Worm (Caenorhabditis elegans) whole organism, L3 larva: ENCODE results near the gene dgk-3.

Source experiments
- R02D3.7 ChIP-seq: fragments of 150-350 bp; optimal IDR thresholded peaks from 2 replicates; lab custom pipeline; 2014; ENCODE audit warnings: missing biosample characterization, missing genetic modification characterization
- ZK546.5 ChIP-seq: sonication (generic microtip); optimal IDR thresholded peaks from 2 replicates; lab custom pipeline; 2017; ENCODE audit warnings: missing biosample characterization, missing genetic modification characterization
- aly-2 ChIP-seq: fragments of 150-350 bp; optimal IDR thresholded peaks from 2 replicates; lab custom pipeline; 2014; ENCODE audit warnings: missing biosample characterization, missing genetic modification characterization
- ceh-16 ChIP-seq: sonication (generic microtip); optimal IDR thresholded peaks from 2 replicates; lab custom pipeline; 2017; ENCODE audit warnings: missing biosample characterization, missing genetic modification characterization
- ceh-28 ChIP-seq: fragments of 150-350 bp; optimal IDR thresholded peaks from 2 replicates; lab custom pipeline; 2014; ENCODE audit warnings: missing biosample characterization, missing genetic modification reagents, missing genetic modification characterization
- ceh-9 ChIP-seq: sonication (generic microtip); optimal IDR thresholded peaks from 2 replicates; lab custom pipeline; 2018; ENCODE audit warnings: missing biosample characterization, missing genetic modification characterization
- egl-27 ChIP-seq: sonication (generic microtip); optimal IDR thresholded peaks from 4 replicates; lab custom pipeline; 2017; ENCODE audit warnings: missing biosample characterization, missing genetic modification reagents, missing genetic modification characterization
- egl-5 ChIP-seq: fragments of 150-350 bp; optimal IDR thresholded peaks from 2 replicates; lab custom pipeline; 2017; ENCODE audit warnings: missing biosample characterization, missing genetic modification reagents, missing genetic modification characterization, inconsistent platforms
- elt-1 ChIP-seq: fragments of 150-350 bp; optimal IDR thresholded peaks from 2 replicates; lab custom pipeline; 2014; ENCODE audit warnings: missing biosample characterization, missing genetic modification characterization
- elt-2 ChIP-seq: sonication (generic microtip); optimal IDR thresholded peaks from 2 replicates; lab custom pipeline; 2016; ENCODE audit warnings: missing genetic modification reagents, mild to moderate bottlenecking, missing genetic modification characterization, missing compliant biosample characterization
- elt-3 ChIP-seq, 3 experiments: fragments of 150-350 bp in 1 of 3; sonication (generic microtip) in 2 of 3; optimal IDR thresholded peaks; 2 replicates in 2 of 3; 4 replicates in 1 of 3; lab custom pipeline; 2014 to 2017; ENCODE audit warnings: missing biosample characterization in 3 of 3, missing genetic modification characterization in 3 of 3
- eor-1 ChIP-seq, 2 experiments: fragments of 150-350 bp; optimal IDR thresholded peaks; 2 replicates each; lab custom pipeline; 2014 to 2018; ENCODE audit warnings: missing biosample characterization in 2 of 2, missing genetic modification characterization in 2 of 2
- hmg-11 ChIP-seq: sonication (generic microtip); optimal IDR thresholded peaks from 2 replicates; lab custom pipeline; 2016; ENCODE audit warnings: missing genetic modification characterization, missing compliant biosample characterization
- jun-1 ChIP-seq: fragments of 150-350 bp; optimal IDR thresholded peaks from 2 replicates; lab custom pipeline; 2014; ENCODE audit warnings: missing biosample characterization, missing genetic modification reagents, missing genetic modification characterization
- lin-15B ChIP-seq: fragments of 150-350 bp; optimal IDR thresholded peaks from 2 replicates; lab custom pipeline; 2014; ENCODE audit warnings: missing biosample characterization, missing genetic modification characterization
- lsy-12 ChIP-seq: sonication (generic microtip); optimal IDR thresholded peaks from 2 replicates; lab custom pipeline; 2016; ENCODE audit warnings: mild to moderate bottlenecking, missing genetic modification characterization, missing compliant biosample characterization
- mml-1 ChIP-seq: fragments of 150-350 bp; sonication (generic microtip); optimal IDR thresholded peaks from 3 replicates; lab custom pipeline; 2014; ENCODE audit warnings: missing biosample characterization, missing genetic modification characterization
- nfya-1 ChIP-seq: sonication (generic microtip); optimal IDR thresholded peaks from 2 replicates; lab custom pipeline; 2017; ENCODE audit warnings: missing genetic modification characterization, mild to moderate bottlenecking, missing compliant biosample characterization, antibody characterized with exemption, moderate library complexity; ENCODE audit not compliant: insufficient read depth
- nhr-12 ChIP-seq: fragments of 150-350 bp; optimal IDR thresholded peaks from 2 replicates; lab custom pipeline; 2014; ENCODE audit warnings: missing biosample characterization, missing genetic modification characterization
- nhr-237 ChIP-seq: fragments of 150-350 bp; optimal IDR thresholded peaks from 2 replicates; lab custom pipeline; 2014; ENCODE audit warnings: missing biosample characterization, missing genetic modification characterization
- nhr-28 ChIP-seq: fragments of 150-350 bp; optimal IDR thresholded peaks from 2 replicates; lab custom pipeline; 2014; ENCODE audit warnings: missing biosample characterization, missing genetic modification characterization
- nhr-43 ChIP-seq: sonication (generic microtip); optimal IDR thresholded peaks from 2 replicates; lab custom pipeline; 2016; ENCODE audit warnings: mild to moderate bottlenecking, missing genetic modification characterization, missing compliant biosample characterization; ENCODE audit not compliant: poor library complexity, severe bottlenecking
- nhr-67 ChIP-seq: fragments of 150-350 bp; optimal IDR thresholded peaks from 2 replicates; lab custom pipeline; 2014; ENCODE audit warnings: missing biosample characterization, missing genetic modification characterization
- nhr-76 ChIP-seq: fragments of 150-350 bp; sonication (generic microtip); optimal IDR thresholded peaks from 5 replicates; lab custom pipeline; 2014; ENCODE audit warnings: missing biosample characterization, missing genetic modification characterization
- nhr-77 ChIP-seq: fragments of 150-350 bp; optimal IDR thresholded peaks from 2 replicates; lab custom pipeline; 2014; ENCODE audit warnings: missing biosample characterization, missing genetic modification characterization
- pha-4 ChIP-seq: fragments of 150-350 bp; optimal IDR thresholded peaks from 2 replicates; lab custom pipeline; 2014; ENCODE audit warnings: missing biosample characterization, missing genetic modification reagents, missing genetic modification characterization
- snpc-4 ChIP-seq: fragments of 150-350 bp; optimal IDR thresholded peaks from 2 replicates; lab custom pipeline; 2014; ENCODE audit warnings: missing biosample characterization, missing genetic modification characterization
- tbx-2 ChIP-seq: sonication (generic microtip); optimal IDR thresholded peaks from 2 replicates; lab custom pipeline; 2016; ENCODE audit warnings: mild to moderate bottlenecking, missing genetic modification characterization, missing compliant biosample characterization
- unc-39 ChIP-seq: sonication (generic microtip); optimal IDR thresholded peaks from 4 replicates; lab custom pipeline; 2017; ENCODE audit warnings: missing biosample characterization, missing genetic modification characterization
- unc-62 ChIP-seq: fragments of 150-350 bp; sonication (generic microtip); optimal IDR thresholded peaks from 4 replicates; lab custom pipeline; 2014; ENCODE audit warnings: missing biosample characterization, missing genetic modification reagents, missing genetic modification characterization
- zag-1 ChIP-seq: fragments of 150-350 bp; optimal IDR thresholded peaks from 2 replicates; lab custom pipeline; 2014; ENCODE audit warnings: missing biosample characterization, missing genetic modification characterization
- ztf-4 ChIP-seq: fragments of 150-350 bp; optimal IDR thresholded peaks from 2 replicates; lab custom pipeline; 2014; ENCODE audit warnings: missing biosample characterization, missing genetic modification characterization

The dgk-3 gene

DNA sequence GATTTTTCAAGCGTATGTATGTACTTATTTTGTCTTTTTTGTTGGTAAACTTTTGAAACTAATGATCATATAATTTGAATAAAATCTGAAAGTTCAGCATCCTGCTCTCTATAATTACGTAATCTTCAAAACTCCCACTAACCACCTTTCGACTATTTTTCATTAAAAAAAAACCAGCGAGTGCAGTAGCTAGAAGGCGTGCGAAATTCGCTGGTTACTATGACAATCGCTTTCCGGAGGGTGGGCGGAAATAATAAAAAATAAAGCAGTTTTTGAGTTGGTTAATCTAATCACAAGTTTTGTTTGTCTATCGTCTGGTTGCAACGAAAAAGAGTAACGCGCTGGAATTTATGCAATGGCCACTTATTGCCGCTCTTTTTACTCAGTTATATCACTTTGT lies 8.1 kb upstream of the dgk-3 start, which contains the start of gene irld-34:
irld-34 (plus strand) TSS at position 301 of the 400 bp plus-strand sequence.
- TF ChIP-seq elt-2 (tag; lab: Kevin White, UChicago) (no peak), ceh-16 (no peak), nhr-237 (tag; lab: Kevin White, UChicago) (no peak), nhr-12 (no peak), aly-2 (no peak), tbx-2 (tag; lab: Kevin White, UChicago) (no peak), mml-1 (tag; lab: Kevin White, UChicago) (no peak), nfya-1 (tag; lab: Kevin White, UChicago) (no peak), zag-1 (no peak), egl-5 (tag; lab: Kevin White, UChicago) (no peak), snpc-4 (tag; lab: Kevin White, UChicago) (no peak), unc-39 (tag; lab: Kevin White, UChicago) (no peak), unc-62 (GFP tag; lab: Kevin White, UChicago) (no peak), ZK546.5 (tag; lab: Kevin White, UChicago) (no peak), nhr-28 (no peak), ceh-9 (tag; lab: Kevin White, UChicago) (no peak), nhr-67 (tag; lab: Kevin White, UChicago) (no peak), lsy-12 (tag; lab: Kevin White, UChicago) (no peak), elt-3 (tag; optimal IDR thresholded peaks at IDR 0.05; lab: Kevin White, UChicago) (no peak), egl-27 (tag; lab: Kevin White, UChicago) (no peak)

DNA sequence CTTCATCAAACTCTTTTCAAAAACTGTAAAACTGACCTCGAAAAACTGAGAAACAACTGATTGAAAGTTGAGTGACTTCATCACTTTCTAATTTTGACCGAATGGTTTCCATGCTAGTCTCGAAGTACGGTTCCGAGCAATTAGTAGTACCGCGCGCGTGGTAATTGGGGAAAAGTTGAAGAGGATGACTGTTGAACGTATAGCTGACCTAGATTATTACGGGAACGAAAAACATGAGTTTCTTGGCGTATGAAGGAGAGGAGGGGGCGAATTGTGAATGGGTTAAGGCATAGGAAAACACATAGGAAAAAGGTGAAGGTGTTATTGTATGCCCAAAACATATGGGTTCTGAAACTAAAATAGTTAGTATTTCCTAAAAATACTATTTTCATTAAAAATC lies 1.3 kb upstream of the dgk-3 start, which contains the start of gene ptr-9:
ptr-9 (minus strand) TSS at position 101 of the 400 bp plus-strand sequence.
- TF ChIP-seq pha-4 (tag; lab: Kevin White, UChicago) (no peak), lsy-12 (tag; lab: Kevin White, UChicago) (no peak), R02D3.7 (no peak)
- TF ChIP-seq, all 47 proteins: peak for 0

DNA sequence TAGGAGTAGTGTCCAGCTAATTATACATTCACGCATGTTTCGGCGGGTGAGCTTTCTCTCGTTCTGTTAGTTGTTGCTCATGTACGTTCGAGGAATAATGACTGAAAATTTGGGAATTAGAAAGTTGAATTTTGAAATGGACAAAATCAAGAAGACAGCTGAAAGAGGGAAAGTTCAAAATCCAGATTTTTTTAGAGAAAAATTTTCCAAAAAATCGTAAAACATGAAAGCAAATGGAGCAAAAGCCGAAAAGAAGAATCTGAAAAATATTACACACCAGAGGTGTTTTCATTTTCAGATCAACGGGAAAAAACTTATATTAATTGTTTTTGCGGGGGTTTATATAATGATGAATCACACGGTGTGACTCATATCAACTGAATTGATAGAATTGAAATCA lies 9.8 kb downstream of the dgk-3 start, which contains the start of gene ina-1:
ina-1 (minus strand) TSS at position 101 of the 400 bp plus-strand sequence.
- no peak for TF ChIP-seq nhr-77 (tag; lab: Kevin White, UChicago)
- TF ChIP-seq nhr-43 (tag; lab: Kevin White, UChicago), result no peak

DNA sequence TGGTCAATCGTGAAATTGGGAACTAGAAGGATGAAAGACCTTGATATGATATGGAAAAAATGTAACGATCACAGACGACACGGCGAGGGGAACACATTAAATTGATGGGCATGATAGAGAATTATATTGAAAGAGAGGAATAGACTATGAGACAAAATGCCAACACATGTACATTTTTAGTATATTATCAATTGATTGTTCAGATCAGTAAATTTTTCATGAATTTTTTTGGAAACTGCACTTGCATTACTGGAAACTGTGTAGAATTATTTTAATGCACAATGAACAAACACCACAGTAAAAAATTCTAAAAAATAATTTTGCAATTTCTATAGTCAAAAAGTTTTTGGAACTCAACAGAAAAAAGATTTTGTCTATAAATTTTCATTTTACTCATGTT lies 10.4 kb downstream of the dgk-3 start:
- TF ChIP-seq nfya-1 (tag; lab: Kevin White, UChicago), result no peak
- no peak for TF ChIP-seq unc-39 (tag; lab: Kevin White, UChicago)
- no peak for TF ChIP-seq egl-27 (tag; lab: Kevin White, UChicago)
- TF ChIP-seq aly-2, result no peak
- no peak for TF ChIP-seq lsy-12 (tag; lab: Kevin White, UChicago)
- TF ChIP-seq ZK546.5 (tag; lab: Kevin White, UChicago), result no peak
- no peak for TF ChIP-seq nhr-76 (tag; lab: Kevin White, UChicago)
- TF ChIP-seq ceh-28 (tag; lab: Kevin White, UChicago), result no peak
- TF ChIP-seq egl-5 (tag; lab: Kevin White, UChicago), result peak; percentile 2
- TF ChIP-seq nhr-12, result no peak
- peak in 1 of 3 experiments; percentile 27 for TF ChIP-seq elt-3 (tag; optimal IDR thresholded peaks at IDR 0.05; lab: Kevin White, UChicago)
- no peak for TF ChIP-seq lin-15B (tag; lab: Kevin White, UChicago)
- TF ChIP-seq hmg-11 (tag; lab: Kevin White, UChicago), result no peak
- no peak for TF ChIP-seq elt-1 (tag; lab: Kevin White, UChicago)
- no peak for TF ChIP-seq ztf-4 (tag; lab: Kevin White, UChicago)
- TF ChIP-seq, all 47 proteins: peak for 2

ce11 chrIII:9176008-9176407 lies 13.1 kb downstream of the dgk-3 start:
- TF ChIP-seq mml-1 (tag; lab: Kevin White, UChicago) (no peak), hmg-11 (tag; lab: Kevin White, UChicago) (peak; percentile 25), jun-1 (tag; lab: Kevin White, UChicago) (no peak), aly-2 (no peak), eor-1 (tag; optimal IDR thresholded peaks at IDR 0.05; lab: Kevin White, UChicago) (no peak)
- TF ChIP-seq, all 47 proteins: peak for 1
